Worm (Caenorhabditis elegans): ENCODE measurements around the gene F18E9.8.

The F18E9.8 gene

ce11 chrX:8568423-8568903, 12.9 kb downstream of the F18E9.8 start:
- TF ChIP-seq dmd-6 (GFP tag; IDR thresholded peaks at IDR 0.05) (peak; percentile 70), hlh-11 (tag; optimal IDR thresholded peaks at IDR 0.05) (peak; percentile 54), hlh-30 (tag; optimal IDR thresholded peaks at IDR 0.05; ENCODE audit: insufficient read depth) (no peak), zfp-2 (tag; optimal IDR thresholded peaks at IDR 0.05) (no peak), nhr-77 (tag; optimal IDR thresholded peaks at IDR 0.05) (peak; percentile 18), nhr-6 (tag; optimal IDR thresholded peaks at IDR 0.05) (no peak), unc-62 (GFP tag; optimal IDR thresholded peaks at IDR 0.05 in 1 of 2) (peak in 1 of 2 experiments; percentile 96), unc-62 (tag; optimal IDR thresholded peaks at IDR 0.05) (no peak), pqm-1 (tag; optimal IDR thresholded peaks at IDR 0.05) (peak; percentile 65), ceh-20 (GFP tag; IDR thresholded peaks at IDR 0.05) (0 out of 2 replicates have a peak, but pooled peaks have one; percentile 27), Y75B8A.6 (GFP tag; IDR thresholded peaks at IDR 0.05) (no peak), php-3 (GFP tag; IDR thresholded peaks at IDR 0.05) (0 out of 2 replicates have a peak, but pooled peaks have one; percentile 17), tra-1 (GFP tag; IDR thresholded peaks at IDR 0.05) (peak; percentile 80), nhr-28 (tag; optimal IDR thresholded peaks at IDR 0.05) (peak; percentile 57), mxl-3 (GFP tag; optimal IDR thresholded peaks at IDR 0.05) (peak; percentile 51), ceh-62 (tag; optimal IDR thresholded peaks at IDR 0.05) (no peak), lin-38 (GFP tag; IDR thresholded peaks at IDR 0.05) (no peak), nhr-76 (tag; optimal IDR thresholded peaks at IDR 0.05) (no peak), dve-1 (tag; optimal IDR thresholded peaks at IDR 0.05; ENCODE audit: insufficient read depth) (peak; percentile 34), daf-16 (GFP tag; optimal IDR thresholded peaks at IDR 0.05) (no peak), daf-16 (tag; optimal IDR thresholded peaks at IDR 0.05) (peak; percentile 60), R02D3.7 (tag; optimal IDR thresholded peaks at IDR 0.05) (no peak)

ce11 chrX:8567823-8568314, 13.5 kb downstream of the F18E9.8 start:
- TF ChIP-seq rbr-2 (tag; optimal IDR thresholded peaks at IDR 0.05): no peak
- TF ChIP-seq aha-1 (tag): peak; percentile 98
- no peak for TF ChIP-seq nhr-42 (GFP tag; IDR thresholded peaks at IDR 0.05)
- TF ChIP-seq nhr-41 (GFP tag; IDR thresholded peaks at IDR 0.05): no peak
- TF ChIP-seq snpc-1.2 (GFP tag; IDR thresholded peaks at IDR 0.05): no peak
- peak; percentile 21 for TF ChIP-seq dve-1 (tag; optimal IDR thresholded peaks at IDR 0.05; ENCODE audit: insufficient read depth)
- no peak for TF ChIP-seq lim-7 (GFP tag; IDR thresholded peaks at IDR 0.05)
- TF ChIP-seq nhr-11 (tag; optimal IDR thresholded peaks at IDR 0.05): no peak
- no peak for TF ChIP-seq vab-7 (GFP tag; IDR thresholded peaks at IDR 0.05)
- no peak for TF ChIP-seq ceh-82 (tag; optimal IDR thresholded peaks at IDR 0.05)
- peak; percentile 32 for TF ChIP-seq pqm-1 (tag; optimal IDR thresholded peaks at IDR 0.05)
- no peak for TF ChIP-seq ZK337.2 (GFP tag; IDR thresholded peaks at IDR 0.05)
- TF ChIP-seq daf-16 (GFP tag; optimal IDR thresholded peaks at IDR 0.05): no peak
- peak; percentile 7 for TF ChIP-seq daf-16 (tag; optimal IDR thresholded peaks at IDR 0.05)
- TF ChIP-seq lin-15B (tag; optimal IDR thresholded peaks at IDR 0.05): no peak
- no peak for TF ChIP-seq mdl-1 (tag; optimal IDR thresholded peaks at IDR 0.05)
- no peak for TF ChIP-seq F37D6.2 (tag; optimal IDR thresholded peaks at IDR 0.05)
- TF ChIP-seq skn-1 (tag; optimal IDR thresholded peaks at IDR 0.05): no peak
- TF ChIP-seq D1046.2 (GFP tag; IDR thresholded peaks at IDR 0.05): no peak
- TF ChIP-seq attf-4 (tag; optimal IDR thresholded peaks at IDR 0.05): no peak

- TF ChIP-seq aha-1 (tag): no peak
- TF ChIP-seq nhr-11 (tag; optimal IDR thresholded peaks at IDR 0.05): no peak
- peak; percentile 95 for TF ChIP-seq php-3 (GFP tag; IDR thresholded peaks at IDR 0.05)
- no peak for TF ChIP-seq gei-8 (GFP tag; optimal IDR thresholded peaks at IDR 0.05)
- TF ChIP-seq mdl-1 (tag; optimal IDR thresholded peaks at IDR 0.05): peak in 1 of 2 experiments; percentile 54
- no peak for TF ChIP-seq fos-1 (tag; optimal IDR thresholded peaks at IDR 0.05)
- TF ChIP-seq hmg-1.1 (GFP tag; IDR thresholded peaks at IDR 0.05): no peak
- TF ChIP-seq dve-1 (tag; optimal IDR thresholded peaks at IDR 0.05; ENCODE audit: insufficient read depth): peak; percentile 93
- TF ChIP-seq nhr-77 (tag; optimal IDR thresholded peaks at IDR 0.05): peak; percentile 68
- TF ChIP-seq daf-19 (GFP tag; conservative IDR thresholded peaks at IDR 0.05): no peak
- no peak for TF ChIP-seq lin-15B (tag; optimal IDR thresholded peaks at IDR 0.05)
- no peak for TF ChIP-seq arid-1 (GFP tag; conservative IDR thresholded peaks at IDR 0.05)
- TF ChIP-seq mes-2 (tag; optimal IDR thresholded peaks at IDR 0.05; ENCODE audit: poor library complexity, severe bottlenecking): no peak
- TF ChIP-seq daf-16 (GFP tag; optimal IDR thresholded peaks at IDR 0.05): peak in 1 of 2 experiments; percentile 50
- peak; percentile 62 for TF ChIP-seq daf-16 (tag; optimal IDR thresholded peaks at IDR 0.05)
- TF ChIP-seq T20F7.1 (GFP tag; optimal IDR thresholded peaks at IDR 0.05): peak; percentile 26
- no peak for TF ChIP-seq snpc-1.2 (GFP tag; IDR thresholded peaks at IDR 0.05)
- TF ChIP-seq egl-43 (GFP tag; IDR thresholded peaks at IDR 0.05): no peak
- TF ChIP-seq nhr-102 (tag; optimal IDR thresholded peaks at IDR 0.05): peak; percentile 22
- TF ChIP-seq ztf-7 (tag; optimal IDR thresholded peaks at IDR 0.05): no peak
- TF ChIP-seq pqm-1 (tag; optimal IDR thresholded peaks at IDR 0.05): peak; percentile 85
- TF ChIP-seq hlh-11 (tag; optimal IDR thresholded peaks at IDR 0.05): peak; percentile 83
Measured at ce11 chrX:8567166-8567565, 14.2 kb downstream of the F18E9.8 start.
